Fruit fly (Drosophila melanogaster) whole organism, wandering third instar larva: ENCODE results near the gene CG34181.
A peak's percentile ranks its signal among the peaks of the same experiment; 100 is the strongest.

Source experiments
- CG32264 ChIP-seq: fragments of 200-800 bp; sonication (Bioruptor generic); optimal IDR thresholded peaks from 2 replicates; lab custom pipeline; 2016; ENCODE audit warnings: missing biosample characterization, missing genetic modification characterization
- CG9705 ChIP-seq: fragments of 200-800 bp; sonication (Bioruptor generic); optimal IDR thresholded peaks from 2 replicates; lab custom pipeline; 2018; ENCODE audit warnings: missing biosample characterization, mild to moderate bottlenecking, missing genetic modification characterization
- Dif ChIP-seq: fragments of 200-275, 200-300 bp; sonication (Bioruptor generic); optimal IDR thresholded peaks from 2 replicates; lab custom pipeline; 2018; ENCODE audit warnings: missing biosample characterization, missing genetic modification characterization; ENCODE audit not compliant: partially characterized antibody
- GATAd ChIP-seq: sonication (Bioruptor generic); optimal IDR thresholded peaks from 2 replicates; lab custom pipeline; 2016; ENCODE audit warnings: missing biosample characterization, missing genetic modification characterization
- HLH106 ChIP-seq: fragments of 200-800 bp; optimal IDR thresholded peaks from 3 replicates; lab custom pipeline; 2019; ENCODE audit warnings: missing biosample characterization, mild to moderate bottlenecking, missing genetic modification characterization, moderate library complexity
- Hnf4 ChIP-seq: fragments of 200-800 bp; sonication (Bioruptor generic); optimal IDR thresholded peaks from 2 replicates; lab custom pipeline; 2016; ENCODE audit warnings: missing biosample characterization, mild to moderate bottlenecking, missing genetic modification characterization
- Hr78 ChIP-seq: fragments of >200 bp; optimal IDR thresholded peaks from 2 replicates; lab custom pipeline; 2017; ENCODE audit warnings: missing biosample characterization, missing genetic modification characterization
- Hr83 ChIP-seq: fragments of 200-300 bp; sonication (Bioruptor generic); optimal IDR thresholded peaks from 2 replicates; lab custom pipeline; 2016; ENCODE audit warnings: missing biosample characterization, mild to moderate bottlenecking, missing genetic modification characterization, moderate library complexity; ENCODE audit not compliant: poor library complexity, severe bottlenecking
- Jra ChIP-seq: sonication (Bioruptor generic); optimal IDR thresholded peaks from 2 replicates; lab custom pipeline; 2016; ENCODE audit warnings: missing biosample characterization, missing genetic modification characterization
- Mio ChIP-seq: sonication (Bioruptor generic); optimal IDR thresholded peaks from 2 replicates; lab custom pipeline; 2016; ENCODE audit warnings: missing biosample characterization, missing genetic modification characterization
- Myc ChIP-seq: fragments of >200 bp; optimal IDR thresholded peaks from 2 replicates; lab custom pipeline; 2017
- N ChIP-seq: fragments of >200 bp; optimal IDR thresholded peaks from 2 replicates; lab custom pipeline; 2018; ENCODE audit warnings: missing biosample characterization, missing external identifiers, missing genetic modification characterization
- OdsH ChIP-seq: fragments of 200-800 bp; sonication (Bioruptor generic); optimal IDR thresholded peaks from 2 replicates; lab custom pipeline; 2016; ENCODE audit warnings: missing biosample characterization, mild to moderate bottlenecking, missing genetic modification characterization
- Rel ChIP-seq, 2 experiments: fragments of 200-800 bp; sonication (Bioruptor generic) in 1 of 2; optimal IDR thresholded peaks; 2 replicates in 1 of 2; 3 replicates in 1 of 2; lab custom pipeline; 2016 to 2019; ENCODE audit warnings: mild to moderate bottlenecking in 2 of 2, missing biosample characterization in 2 of 2, missing genetic modification characterization in 2 of 2, moderate library complexity in 1 of 2
- Sp1 ChIP-seq: fragments of 200-800 bp; sonication (Bioruptor generic); optimal IDR thresholded peaks from 3 replicates; lab custom pipeline; 2019; ENCODE audit warnings: missing biosample characterization, mild to moderate bottlenecking, missing genetic modification characterization, moderate library complexity
- Vsx2 ChIP-seq: fragments of 200-300, 225-300 bp; sonication (Bioruptor generic); optimal IDR thresholded peaks from 2 replicates; lab custom pipeline; 2018; ENCODE audit warnings: missing biosample characterization, missing genetic modification characterization; ENCODE audit not compliant: partially characterized antibody
- br ChIP-seq: fragments of 200-800 bp; sonication (Bioruptor generic); optimal IDR thresholded peaks from 2 replicates; lab custom pipeline; 2016; ENCODE audit warnings: missing biosample characterization, missing genetic modification characterization
- brk ChIP-seq: fragments of 200-800 bp; sonication (Bioruptor generic); optimal IDR thresholded peaks from 2 replicates; lab custom pipeline; 2016; ENCODE audit warnings: missing biosample characterization, mild to moderate bottlenecking, missing genetic modification characterization
- dmrt93B ChIP-seq: fragments of 200-800 bp; sonication (Bioruptor generic); optimal IDR thresholded peaks from 2 replicates; lab custom pipeline; 2018; ENCODE audit warnings: missing biosample characterization, mild to moderate bottlenecking, missing genetic modification characterization
- ey ChIP-seq: fragments of 200-800 bp; sonication (Bioruptor generic); optimal IDR thresholded peaks from 2 replicates; lab custom pipeline; 2016; ENCODE audit warnings: missing biosample characterization, missing genetic modification characterization
- foxo ChIP-seq, 2 experiments: fragments of 200-800 bp; sonication (Bioruptor generic); optimal IDR thresholded peaks; 2 replicates in 1 of 2; 3 replicates in 1 of 2; lab custom pipeline; 2016 to 2017; ENCODE audit warnings: missing biosample characterization in 2 of 2, missing genetic modification characterization in 2 of 2
- fru ChIP-seq: fragments of 200-800 bp; sonication (Bioruptor generic); optimal IDR thresholded peaks from 3 replicates; lab custom pipeline; 2016; ENCODE audit warnings: missing biosample characterization, mild to moderate bottlenecking, missing genetic modification characterization
- h ChIP-seq: fragments of 200-800 bp; sonication (Bioruptor generic); optimal IDR thresholded peaks from 3 replicates; lab custom pipeline; 2016; ENCODE audit warnings: missing biosample characterization, mild to moderate bottlenecking, missing genetic modification characterization
- jim ChIP-seq: fragments of 175-275, 200-325 bp; sonication (Bioruptor generic); optimal IDR thresholded peaks from 2 replicates; lab custom pipeline; 2016; ENCODE audit warnings: missing biosample characterization, mild to moderate bottlenecking, missing genetic modification characterization
- lola ChIP-seq: fragments of >200 bp; optimal IDR thresholded peaks from 2 replicates; lab custom pipeline; 2017; ENCODE audit warnings: missing biosample characterization, missing genetic modification characterization
- pan ChIP-seq: fragments of >200 bp; optimal IDR thresholded peaks from 2 replicates; lab custom pipeline; 2017
- psq ChIP-seq: fragments of 200-800 bp; sonication (Bioruptor generic); optimal IDR thresholded peaks from 3 replicates; lab custom pipeline; 2017; ENCODE audit warnings: missing biosample characterization, mild to moderate bottlenecking, missing genetic modification characterization, moderate library complexity
- rgr ChIP-seq: fragments of 200-800 bp; sonication (Bioruptor generic); optimal IDR thresholded peaks from 3 replicates; lab custom pipeline; 2016; ENCODE audit warnings: missing biosample characterization, mild to moderate bottlenecking, missing genetic modification characterization
- sage ChIP-seq: fragments of 200-800 bp; sonication (Bioruptor generic); optimal IDR thresholded peaks from 2 replicates; lab custom pipeline; 2016; ENCODE audit warnings: missing biosample characterization, mild to moderate bottlenecking, missing genetic modification characterization
- sv ChIP-seq: fragments of 200-800 bp; sonication (Bioruptor generic); optimal IDR thresholded peaks from 3 replicates; lab custom pipeline; 2016; ENCODE audit warnings: missing biosample characterization, missing genetic modification characterization
- usp ChIP-seq: fragments of >200 bp; optimal IDR thresholded peaks from 2 replicates; lab custom pipeline; 2017; ENCODE audit warnings: missing biosample characterization, missing genetic modification characterization

The CG34181 gene

dm6 chr2L:9388924-9389765 is 21.7 kb downstream of the CG34181 start:
- TF ChIP-seq N (GFP tag; lab: Kevin White, UChicago): no peak
- TF ChIP-seq Jra: no peak
- no peak for TF ChIP-seq Sp1 (GFP tag; lab: Kevin White, UChicago)
- no peak for TF ChIP-seq Mio
- no peak for TF ChIP-seq CG32264 (GFP tag; lab: Kevin White, UChicago)
- peak; percentile 83 for TF ChIP-seq h (GFP tag; lab: Kevin White, UChicago)
- TF ChIP-seq Dif: no peak
- TF ChIP-seq CG9705 (GFP tag; lab: Kevin White, UChicago): no peak
- TF ChIP-seq br: peak; percentile 7
- TF ChIP-seq OdsH: no peak
- no peak for TF ChIP-seq Hnf4 (GFP tag; lab: Kevin White, UChicago)
- TF ChIP-seq Rel (GFP tag; optimal IDR thresholded peaks at IDR 0.05; lab: Kevin White, UChicago): no peak
- no peak for TF ChIP-seq Rel (tag; optimal IDR thresholded peaks at IDR 0.05; lab: Kevin White, UChicago)
- TF ChIP-seq Hr83: no peak
- TF ChIP-seq, all 38 proteins: peak for 2

dm6 chr2L:9396396-9396795 is 29.0 kb downstream of the CG34181 start:
- TF ChIP-seq sage (GFP tag; lab: Kevin White, UChicago): no peak
- peak; percentile 56 for TF ChIP-seq Myc

dm6 chr2L:9397888-9398287 is 30.4 kb downstream of the CG34181 start, which contains the start of gene CG4438:
TSS of gene CG4438 (minus strand) at chr2L:9397988.
- TF ChIP-seq CG9705 (GFP tag; lab: Kevin White, UChicago) (no peak), h (GFP tag; lab: Kevin White, UChicago) (no peak), Sp1 (GFP tag; lab: Kevin White, UChicago) (no peak), Hnf4 (GFP tag; lab: Kevin White, UChicago) (no peak), Hr78 (GFP tag; lab: Kevin White, UChicago) (no peak), rgr (GFP tag; lab: Kevin White, UChicago) (no peak), HLH106 (no peak), pan (lab: Kevin White, UChicago) (no peak), dmrt93B (GFP tag; lab: Kevin White, UChicago) (no peak), usp (no peak), sage (GFP tag; lab: Kevin White, UChicago) (no peak), Vsx2 (GFP tag; lab: Kevin White, UChicago) (no peak), ey (no peak), N (GFP tag; lab: Kevin White, UChicago) (no peak), brk (GFP tag; lab: Kevin White, UChicago) (no peak), psq (GFP tag; lab: Kevin White, UChicago) (no peak), Mio (no peak), CG32264 (GFP tag; lab: Kevin White, UChicago) (no peak), Jra (no peak)

- no peak for TF ChIP-seq ey
- TF ChIP-seq fru (GFP tag; lab: Kevin White, UChicago): peak; percentile 4
- TF ChIP-seq Sp1 (GFP tag; lab: Kevin White, UChicago): no peak
- no peak for TF ChIP-seq psq (GFP tag; lab: Kevin White, UChicago)
Measured at dm6 chr2L:9400153-9400552, 32.7 kb downstream of the CG34181 start.

dm6 chr2L:9415053-9415452 is 47.6 kb downstream of the CG34181 start, which contains the start of gene Shawl:
TSS of gene Shawl (minus strand) at chr2L:9415156.
- TF ChIP-seq Jra: no peak
- no peak for TF ChIP-seq sage (GFP tag; lab: Kevin White, UChicago)
- TF ChIP-seq sv: no peak
- no peak for TF ChIP-seq lola
- no peak for TF ChIP-seq Dif
- TF ChIP-seq GATAd (GFP tag; lab: Kevin White, UChicago): no peak
- no peak for TF ChIP-seq jim (GFP tag; lab: Kevin White, UChicago)
- no peak for TF ChIP-seq Sp1 (GFP tag; lab: Kevin White, UChicago)
- no peak for TF ChIP-seq fru (GFP tag; lab: Kevin White, UChicago)
- no peak for TF ChIP-seq rgr (GFP tag; lab: Kevin White, UChicago)
- no peak for TF ChIP-seq foxo (GFP tag; optimal IDR thresholded peaks at IDR 0.05; lab: Kevin White, UChicago)
- TF ChIP-seq Hr78 (GFP tag; lab: Kevin White, UChicago): no peak
- TF ChIP-seq br: no peak
